Worm (Caenorhabditis elegans): Measurements from ENCODE around the gene gar-1.

gar-1 gene

DNA sequence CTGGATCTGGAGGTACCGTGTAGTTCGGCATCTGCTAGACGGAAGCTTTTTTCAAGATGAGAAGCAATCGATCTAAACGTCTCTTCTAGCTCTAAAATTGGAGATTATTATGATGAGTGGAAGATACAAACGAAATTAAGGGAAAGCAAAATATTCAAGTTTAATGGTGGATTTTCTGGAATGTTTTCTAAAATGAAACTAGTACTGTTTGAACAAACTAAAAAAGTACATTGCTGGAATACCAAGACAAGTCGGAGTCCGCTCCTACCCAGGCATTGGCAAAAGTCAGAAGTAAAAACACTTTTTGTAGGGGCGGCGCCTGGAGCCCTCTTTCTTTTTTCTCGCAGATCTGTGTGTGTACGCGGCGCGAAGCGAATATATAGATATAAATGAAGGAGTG lies at the start of gene gar-1:
TSS of gene gar-1 (minus strand) at position 101 of the 400 bp plus-strand sequence.
- TF ChIP-seq flt-1 (GFP tag; IDR thresholded peaks at IDR 0.05) (no peak), ztf-29 (GFP tag; IDR thresholded peaks at IDR 0.05) (no peak), T22C8.4 (GFP tag; IDR thresholded peaks at IDR 0.05) (no peak), cog-1 (tag; optimal IDR thresholded peaks at IDR 0.05) (no peak), ztf-23 (GFP tag; IDR thresholded peaks at IDR 0.05) (no peak), klf-2 (GFP tag; conservative IDR thresholded peaks at IDR 0.05) (no peak), ref-1 (GFP tag; conservative IDR thresholded peaks at IDR 0.05) (no peak), tab-1 (GFP tag; IDR thresholded peaks at IDR 0.05) (no peak), med-1 (GFP tag; optimal IDR thresholded peaks at IDR 0.05; ENCODE audit: insufficient read depth) (no peak)

DNA sequence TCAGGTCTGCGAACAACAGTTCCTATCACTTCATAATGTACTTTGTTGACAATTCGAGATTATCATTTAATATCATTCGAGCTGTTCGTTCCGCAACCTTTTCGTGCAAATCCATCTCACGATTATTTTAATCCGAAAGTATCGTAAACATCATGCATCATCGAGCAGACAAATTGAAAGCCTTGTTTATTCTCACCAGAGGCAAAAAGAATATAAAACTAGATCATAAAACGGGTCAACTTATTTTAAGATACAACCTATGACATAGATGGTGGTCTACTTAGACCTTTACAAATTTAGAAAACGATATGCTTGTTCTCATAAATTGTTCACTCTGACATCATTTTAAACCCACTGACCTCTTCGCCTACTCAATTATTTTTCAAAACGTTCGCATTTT lies 48.4 kb upstream of the gar-1 start:
- TF ChIP-seq klf-2 (GFP tag; conservative IDR thresholded peaks at IDR 0.05) (no peak), ztf-23 (GFP tag; IDR thresholded peaks at IDR 0.05) (no peak), flt-1 (GFP tag; IDR thresholded peaks at IDR 0.05) (no peak), cog-1 (tag; optimal IDR thresholded peaks at IDR 0.05) (no peak), tab-1 (GFP tag; IDR thresholded peaks at IDR 0.05) (no peak)

DNA sequence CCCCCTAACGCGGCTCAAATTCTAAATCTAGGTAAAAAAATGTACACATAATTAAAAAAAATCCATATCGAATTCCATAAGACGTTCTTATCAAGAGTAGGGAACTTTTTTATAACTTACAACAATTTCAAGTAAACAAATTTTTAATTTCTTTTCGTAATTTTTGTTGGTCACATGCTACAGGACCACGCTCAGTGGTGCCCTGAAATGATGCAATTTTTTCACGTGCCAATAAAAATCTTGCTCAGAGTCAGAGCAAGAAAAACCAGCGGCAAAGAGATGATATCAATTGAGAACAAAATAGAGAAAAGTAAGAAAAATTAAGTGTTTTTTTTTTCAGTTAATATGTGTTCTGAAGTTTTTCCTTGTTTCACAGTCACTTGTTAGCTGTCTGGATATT lies 47.2 kb upstream of the gar-1 start:
- TF ChIP-seq ztf-23 (GFP tag; IDR thresholded peaks at IDR 0.05) (no peak), flt-1 (GFP tag; IDR thresholded peaks at IDR 0.05) (no peak), T22C8.4 (GFP tag; IDR thresholded peaks at IDR 0.05) (no peak), ref-1 (GFP tag; conservative IDR thresholded peaks at IDR 0.05) (no peak), med-1 (GFP tag; optimal IDR thresholded peaks at IDR 0.05; ENCODE audit: insufficient read depth) (no peak)

DNA sequence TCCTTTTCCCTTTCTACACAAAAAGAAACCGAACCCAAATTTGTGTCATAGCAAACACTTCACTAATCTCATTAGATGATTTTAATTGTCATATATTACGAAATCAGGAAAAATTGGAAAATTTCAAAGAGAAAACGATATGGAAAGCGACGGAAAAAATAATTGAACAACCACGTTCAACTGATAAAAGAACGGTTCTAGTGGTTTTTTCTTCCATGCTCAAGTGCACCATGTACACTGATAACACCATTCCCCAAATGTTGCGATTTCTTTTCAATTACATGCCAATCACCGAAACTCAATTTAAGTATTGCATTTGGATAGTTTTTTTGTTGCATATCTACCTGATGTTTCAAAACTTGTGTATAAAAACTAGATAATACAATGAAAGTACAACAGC lies 45.9 kb upstream of the gar-1 start:
- no peak for TF ChIP-seq ref-1 (GFP tag; conservative IDR thresholded peaks at IDR 0.05)
- no peak for TF ChIP-seq ztf-23 (GFP tag; IDR thresholded peaks at IDR 0.05)
- TF ChIP-seq med-1 (GFP tag; optimal IDR thresholded peaks at IDR 0.05; ENCODE audit: insufficient read depth) = no peak
- TF ChIP-seq tab-1 (GFP tag; IDR thresholded peaks at IDR 0.05) = no peak
- no peak for TF ChIP-seq flt-1 (GFP tag; IDR thresholded peaks at IDR 0.05)
- no peak for TF ChIP-seq T22C8.4 (GFP tag; IDR thresholded peaks at IDR 0.05)
- TF ChIP-seq klf-2 (GFP tag; conservative IDR thresholded peaks at IDR 0.05) = no peak
- no peak for TF ChIP-seq ztf-29 (GFP tag; IDR thresholded peaks at IDR 0.05)
- TF ChIP-seq cog-1 (tag; optimal IDR thresholded peaks at IDR 0.05) = no peak

DNA sequence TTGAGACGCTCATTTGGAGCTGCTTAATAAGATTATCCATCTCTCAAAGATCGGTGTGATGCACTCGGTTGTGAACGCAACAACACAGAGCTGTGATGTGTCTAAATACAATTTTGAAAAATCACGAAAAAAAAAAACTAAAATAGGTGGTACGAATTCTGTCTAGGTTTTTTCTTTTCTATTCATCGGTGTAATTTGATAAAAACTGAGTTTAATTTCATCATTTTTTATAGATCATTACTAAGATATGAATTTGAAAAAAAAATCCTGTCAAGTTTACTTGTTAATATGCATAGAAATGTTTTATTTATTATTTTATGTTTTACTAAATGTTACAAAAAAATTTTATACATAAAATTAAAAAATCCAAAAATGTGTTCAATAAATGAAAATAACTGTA lies 45.4 kb upstream of the gar-1 start, which contains the start of gene ceh-60:
TSS of gene ceh-60 (minus strand) at position 101 of the 400 bp plus-strand sequence.
- no peak for TF ChIP-seq med-1 (GFP tag; optimal IDR thresholded peaks at IDR 0.05; ENCODE audit: insufficient read depth)
- no peak for TF ChIP-seq ref-1 (GFP tag; conservative IDR thresholded peaks at IDR 0.05)
- TF ChIP-seq cog-1 (tag; optimal IDR thresholded peaks at IDR 0.05) = no peak
- TF ChIP-seq ztf-23 (GFP tag; IDR thresholded peaks at IDR 0.05) = no peak
- no peak for TF ChIP-seq ztf-29 (GFP tag; IDR thresholded peaks at IDR 0.05)
- TF ChIP-seq flt-1 (GFP tag; IDR thresholded peaks at IDR 0.05) = no peak
- no peak for TF ChIP-seq klf-2 (GFP tag; conservative IDR thresholded peaks at IDR 0.05)
- TF ChIP-seq tab-1 (GFP tag; IDR thresholded peaks at IDR 0.05) = no peak
- no peak for TF ChIP-seq T22C8.4 (GFP tag; IDR thresholded peaks at IDR 0.05)

DNA sequence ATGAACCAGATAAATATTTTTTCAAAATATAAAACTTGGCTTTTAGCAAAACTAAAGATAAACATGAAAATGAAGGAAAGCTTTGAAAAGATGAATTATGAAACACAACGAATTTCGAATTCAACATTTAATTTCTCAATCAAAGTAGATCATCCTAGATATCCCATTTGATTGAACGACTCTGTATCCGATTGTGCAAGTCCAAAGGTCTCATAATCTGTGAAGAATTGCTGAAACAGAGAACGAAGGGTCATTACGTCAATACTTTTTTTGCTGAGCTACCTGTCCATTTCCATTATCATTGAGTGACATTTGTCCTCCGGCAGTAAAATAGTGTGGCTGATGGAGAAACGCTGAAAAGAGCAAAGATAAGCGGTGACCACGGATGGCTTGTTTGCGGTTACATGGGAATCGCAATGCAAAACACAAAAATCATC lies 38.0 kb upstream of the gar-1 start:
- no peak for TF ChIP-seq T22C8.4 (GFP tag; IDR thresholded peaks at IDR 0.05)
- no peak for TF ChIP-seq cog-1 (tag; optimal IDR thresholded peaks at IDR 0.05)
- TF ChIP-seq ztf-29 (GFP tag; IDR thresholded peaks at IDR 0.05) = no peak
- TF ChIP-seq flt-1 (GFP tag; IDR thresholded peaks at IDR 0.05) = no peak
- TF ChIP-seq med-1 (GFP tag; optimal IDR thresholded peaks at IDR 0.05; ENCODE audit: insufficient read depth) = no peak
- no peak for TF ChIP-seq tab-1 (GFP tag; IDR thresholded peaks at IDR 0.05)
- no peak for TF ChIP-seq ztf-23 (GFP tag; IDR thresholded peaks at IDR 0.05)
- no peak for TF ChIP-seq ref-1 (GFP tag; conservative IDR thresholded peaks at IDR 0.05)
- no peak for TF ChIP-seq klf-2 (GFP tag; conservative IDR thresholded peaks at IDR 0.05)

DNA sequence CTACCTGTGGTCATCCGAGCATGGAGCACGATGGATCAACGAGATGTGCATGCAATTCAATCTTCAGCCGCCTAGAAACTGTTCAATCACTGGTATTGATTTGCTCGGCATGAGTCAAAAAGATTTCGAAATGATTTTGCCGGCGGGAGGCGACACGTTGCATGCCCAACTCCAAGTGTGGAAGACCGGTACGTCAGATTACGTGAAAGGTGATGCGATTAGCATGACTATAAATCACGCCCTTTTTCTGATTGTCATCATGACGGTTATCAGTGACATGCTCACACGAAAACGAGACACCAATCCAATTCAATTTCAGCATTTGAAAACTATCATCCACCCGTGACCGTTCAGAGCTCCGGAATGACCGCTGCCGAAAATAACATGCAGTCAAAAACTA lies 36.0 kb upstream of the gar-1 start:
- no peak for TF ChIP-seq klf-2 (GFP tag; conservative IDR thresholded peaks at IDR 0.05)
- TF ChIP-seq cog-1 (tag; optimal IDR thresholded peaks at IDR 0.05) = no peak
- no peak for TF ChIP-seq ztf-29 (GFP tag; IDR thresholded peaks at IDR 0.05)
- TF ChIP-seq flt-1 (GFP tag; IDR thresholded peaks at IDR 0.05) = no peak
- TF ChIP-seq med-1 (GFP tag; optimal IDR thresholded peaks at IDR 0.05; ENCODE audit: insufficient read depth) = no peak
- no peak for TF ChIP-seq ref-1 (GFP tag; conservative IDR thresholded peaks at IDR 0.05)
- no peak for TF ChIP-seq ztf-23 (GFP tag; IDR thresholded peaks at IDR 0.05)
- TF ChIP-seq tab-1 (GFP tag; IDR thresholded peaks at IDR 0.05) = no peak
- TF ChIP-seq T22C8.4 (GFP tag; IDR thresholded peaks at IDR 0.05) = no peak

DNA sequence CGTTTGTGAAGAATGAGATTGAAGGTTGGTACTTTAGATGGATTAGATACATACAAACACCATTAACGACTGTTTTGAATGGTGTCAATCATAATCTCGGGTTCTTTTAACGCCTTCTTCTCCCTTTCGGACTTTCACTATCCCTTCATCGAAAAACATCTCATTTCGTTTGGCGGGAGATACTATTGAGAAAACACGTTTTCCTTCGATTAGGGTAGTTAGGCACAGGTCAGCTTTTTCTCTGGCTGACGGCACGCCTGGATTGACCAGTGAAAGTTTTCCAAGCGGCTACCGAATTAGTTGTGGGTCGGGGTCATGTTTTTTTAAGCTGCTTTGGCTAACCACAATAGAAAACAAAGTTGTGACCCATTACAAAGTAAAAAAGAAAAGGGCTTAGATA lies 35.3 kb upstream of the gar-1 start:
- no peak for TF ChIP-seq ztf-29 (GFP tag; IDR thresholded peaks at IDR 0.05)
- no peak for TF ChIP-seq tab-1 (GFP tag; IDR thresholded peaks at IDR 0.05)
- TF ChIP-seq cog-1 (tag; optimal IDR thresholded peaks at IDR 0.05) = no peak
- no peak for TF ChIP-seq ztf-23 (GFP tag; IDR thresholded peaks at IDR 0.05)
- TF ChIP-seq klf-2 (GFP tag; conservative IDR thresholded peaks at IDR 0.05) = no peak
- TF ChIP-seq ref-1 (GFP tag; conservative IDR thresholded peaks at IDR 0.05) = no peak
- no peak for TF ChIP-seq T22C8.4 (GFP tag; IDR thresholded peaks at IDR 0.05)
- TF ChIP-seq flt-1 (GFP tag; IDR thresholded peaks at IDR 0.05) = no peak

DNA sequence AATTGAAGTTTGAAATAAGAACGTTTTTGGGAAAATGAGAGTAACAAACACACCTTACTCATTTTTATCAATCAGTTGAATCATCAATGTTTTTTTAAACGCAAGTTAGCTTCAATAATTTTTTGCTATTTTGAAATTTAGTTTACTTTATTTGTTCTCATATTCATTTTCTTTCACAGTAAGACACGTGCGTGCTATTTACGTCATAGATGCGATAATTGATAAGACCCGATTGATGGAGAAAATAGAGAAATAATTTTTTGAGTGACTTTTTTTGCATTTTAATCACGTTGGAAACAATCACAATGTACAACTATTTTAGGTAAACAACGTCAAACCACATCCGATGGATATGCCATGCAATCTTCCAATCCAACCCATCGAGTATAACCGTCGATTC lies 34.8 kb upstream of the gar-1 start:
- no peak for TF ChIP-seq klf-2 (GFP tag; conservative IDR thresholded peaks at IDR 0.05)
- TF ChIP-seq cog-1 (tag; optimal IDR thresholded peaks at IDR 0.05) = no peak
- TF ChIP-seq ztf-23 (GFP tag; IDR thresholded peaks at IDR 0.05) = no peak
- TF ChIP-seq ztf-29 (GFP tag; IDR thresholded peaks at IDR 0.05) = no peak
- TF ChIP-seq tab-1 (GFP tag; IDR thresholded peaks at IDR 0.05) = no peak
- TF ChIP-seq T22C8.4 (GFP tag; IDR thresholded peaks at IDR 0.05) = no peak
- TF ChIP-seq med-1 (GFP tag; optimal IDR thresholded peaks at IDR 0.05; ENCODE audit: insufficient read depth) = no peak
- TF ChIP-seq ref-1 (GFP tag; conservative IDR thresholded peaks at IDR 0.05) = no peak
- TF ChIP-seq flt-1 (GFP tag; IDR thresholded peaks at IDR 0.05) = no peak

DNA sequence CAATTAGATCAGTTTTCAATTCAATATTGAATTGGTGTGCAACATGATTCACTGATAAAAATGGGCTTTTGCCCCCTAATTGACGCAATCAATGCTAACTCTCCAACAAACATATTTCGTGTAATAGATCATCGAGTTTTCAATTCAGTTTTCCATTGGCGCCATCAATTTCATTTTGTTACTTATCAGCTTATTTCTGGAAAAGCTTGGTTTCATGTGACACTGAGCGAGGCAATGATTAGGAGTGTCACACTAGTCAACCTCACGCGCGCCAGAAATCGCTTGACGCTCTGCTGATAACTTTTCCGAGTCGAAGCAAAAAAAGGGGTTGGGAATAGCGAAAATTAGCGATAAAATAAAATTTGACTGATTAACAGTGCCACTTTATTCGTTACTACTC lies 33.9 kb upstream of the gar-1 start, which contains the start of gene ets-4:
TSS of gene ets-4 (plus strand) at position 347 of the 400 bp plus-strand sequence.
- TF ChIP-seq ref-1 (GFP tag; conservative IDR thresholded peaks at IDR 0.05) (no peak), ztf-23 (GFP tag; IDR thresholded peaks at IDR 0.05) (no peak), cog-1 (tag; optimal IDR thresholded peaks at IDR 0.05) (no peak), ztf-29 (GFP tag; IDR thresholded peaks at IDR 0.05) (no peak), tab-1 (GFP tag; IDR thresholded peaks at IDR 0.05) (no peak)

Data from whole organism, midembryonic.